Worm (Caenorhabditis elegans): ENCODE data around the gene B0361.9.

Gene B0361.9

ce11 chrIII:7331671-7332070, 32.2 kb upstream of the B0361.9 start:
- no peak for TF ChIP-seq tbx-8 (GFP tag; optimal IDR thresholded peaks at IDR 0.05)
- no peak for TF ChIP-seq blmp-1 (tag; optimal IDR thresholded peaks at IDR 0.05)
- TF ChIP-seq mab-5 (tag; optimal IDR thresholded peaks at IDR 0.05), result no peak
- no peak for TF ChIP-seq mls-2 (tag; optimal IDR thresholded peaks at IDR 0.05)
- TF ChIP-seq flh-1 (GFP tag; optimal IDR thresholded peaks at IDR 0.05), result no peak
- TF ChIP-seq zip-8 (tag; optimal IDR thresholded peaks at IDR 0.05), result no peak
- no peak for TF ChIP-seq nhr-2 (tag; optimal IDR thresholded peaks at IDR 0.05)
- TF ChIP-seq ztf-11 (tag; optimal IDR thresholded peaks at IDR 0.05), result no peak
- no peak for TF ChIP-seq sem-2 (GFP tag; optimal IDR thresholded peaks at IDR 0.05)
- no peak for TF ChIP-seq nhr-12 (tag; optimal IDR thresholded peaks at IDR 0.05)
- TF ChIP-seq nhr-237 (tag; optimal IDR thresholded peaks at IDR 0.05), result no peak
- no peak for TF ChIP-seq elt-1 (tag; optimal IDR thresholded peaks at IDR 0.05; ENCODE audit: borderline replicate concordance, insufficient read depth)
- no peak for TF ChIP-seq unc-62 (GFP tag; optimal IDR thresholded peaks at IDR 0.05)
- no peak for TF ChIP-seq nhr-28 (tag; optimal IDR thresholded peaks at IDR 0.05)
- no peak for TF ChIP-seq ceh-83 (GFP tag; optimal IDR thresholded peaks at IDR 0.05)
- no peak for TF ChIP-seq ham-2 (GFP tag; optimal IDR thresholded peaks at IDR 0.05)
- TF ChIP-seq sptf-1 (tag; optimal IDR thresholded peaks at IDR 0.05), result no peak
- no peak for TF ChIP-seq ceh-39 (tag; optimal IDR thresholded peaks at IDR 0.05)
- TF ChIP-seq pha-4 (tag; optimal IDR thresholded peaks at IDR 0.05), result no peak
- no peak for TF ChIP-seq elt-3 (tag; optimal IDR thresholded peaks at IDR 0.05)

- TF ChIP-seq drap-1 (GFP tag; optimal IDR thresholded peaks at IDR 0.05) (no peak), sptf-1 (tag; optimal IDR thresholded peaks at IDR 0.05) (no peak), nhr-76 (tag; optimal IDR thresholded peaks at IDR 0.05) (no peak)
Measured at ce11 chrIII:7329155-7329732, 29.8 kb upstream of the B0361.9 start, which contains the start of gene lab-2. Gene lab-2 (minus strand): TSS chrIII:7329607.

ce11 chrIII:7323331-7323730, 23.9 kb upstream of the B0361.9 start:
- TF ChIP-seq ztf-11 (tag; optimal IDR thresholded peaks at IDR 0.05), result no peak
- TF ChIP-seq lin-13 (tag; optimal IDR thresholded peaks at IDR 0.05), result no peak
- no peak for TF ChIP-seq snpc-4 (tag; optimal IDR thresholded peaks at IDR 0.05)
- no peak for TF ChIP-seq mls-2 (tag; optimal IDR thresholded peaks at IDR 0.05)
- TF ChIP-seq nhr-28 (tag; optimal IDR thresholded peaks at IDR 0.05), result no peak
- TF ChIP-seq cnd-1 (tag; optimal IDR thresholded peaks at IDR 0.05), result no peak
- TF ChIP-seq ceh-39 (tag; optimal IDR thresholded peaks at IDR 0.05), result no peak
- no peak for TF ChIP-seq ces-1 (GFP tag; optimal IDR thresholded peaks at IDR 0.05)

ce11 chrIII:7322018-7322417, 22.6 kb upstream of the B0361.9 start:
- TF ChIP-seq cnd-1 (tag; optimal IDR thresholded peaks at IDR 0.05) (no peak), lin-32 (GFP tag; optimal IDR thresholded peaks at IDR 0.05) (no peak), pha-4 (tag; optimal IDR thresholded peaks at IDR 0.05) (peak; percentile 79)

- TF ChIP-seq tbx-8 (GFP tag; optimal IDR thresholded peaks at IDR 0.05) (no peak), nhr-2 (tag; optimal IDR thresholded peaks at IDR 0.05) (no peak), unc-62 (GFP tag; optimal IDR thresholded peaks at IDR 0.05) (no peak), ceh-83 (GFP tag; optimal IDR thresholded peaks at IDR 0.05) (no peak), bed-3 (GFP tag; optimal IDR thresholded peaks at IDR 0.05) (no peak), mep-1 (tag; optimal IDR thresholded peaks at IDR 0.05) (no peak), lsy-2 (tag; optimal IDR thresholded peaks at IDR 0.05) (no peak), elt-3 (tag; optimal IDR thresholded peaks at IDR 0.05) (no peak), nhr-12 (tag; optimal IDR thresholded peaks at IDR 0.05) (no peak), elt-1 (tag; optimal IDR thresholded peaks at IDR 0.05; ENCODE audit: borderline replicate concordance, insufficient read depth) (no peak), nhr-28 (tag; optimal IDR thresholded peaks at IDR 0.05) (no peak), nhr-237 (tag; optimal IDR thresholded peaks at IDR 0.05) (no peak), unc-120 (tag; optimal IDR thresholded peaks at IDR 0.05; ENCODE audit: poor library complexity, severe bottlenecking) (no peak)
Measured at ce11 chrIII:7319390-7319789, 20.0 kb upstream of the B0361.9 start, which contains the start of gene F56C9.8. Gene F56C9.8 (minus strand): TSS chrIII:7319509.
